Worm (Caenorhabditis elegans): ENCODE measurements around the gene T24E12.2.
A peak's percentile ranks its signal among the peaks of the same experiment; 100 is the strongest.

T24E12.2 gene

ce11 chrII:3803219-3803618 lies 20.5 kb downstream of the T24E12.2 start, which contains the start of gene ins-32 (continued):
- TF ChIP-seq let-526 (GFP tag; IDR thresholded peaks at IDR 0.05): no peak

ce11 chrII:3805518-3805917 lies 22.8 kb downstream of the T24E12.2 start:
- TF ChIP-seq snpc-4 (GFP tag; optimal IDR thresholded peaks at IDR 0.05) (no peak), snpc-4 (tag; optimal IDR thresholded peaks at IDR 0.05) (no peak), aptf-2 (GFP tag; conservative IDR thresholded peaks at IDR 0.05) (no peak), attf-3 (GFP tag; conservative IDR thresholded peaks at IDR 0.05) (no peak), die-1 (tag; optimal IDR thresholded peaks at IDR 0.05) (no peak), lin-40 (tag; optimal IDR thresholded peaks at IDR 0.05) (no peak), lin-35 (GFP tag; optimal IDR thresholded peaks at IDR 0.05) (no peak), D2030.7 (GFP tag; IDR thresholded peaks at IDR 0.05) (no peak), B0336.3 (GFP tag; IDR thresholded peaks at IDR 0.05) (no peak), K11D2.4 (GFP tag; IDR thresholded peaks at IDR 0.05) (no peak), C17E4.6 (GFP tag; IDR thresholded peaks at IDR 0.05) (no peak), somi-1 (GFP tag; optimal IDR thresholded peaks at IDR 0.05) (no peak), bed-2 (GFP tag; IDR thresholded peaks at IDR 0.05) (no peak), ama-1 (optimal IDR thresholded peaks at IDR 0.05) (no peak), ama-1 (GFP tag; optimal IDR thresholded peaks at IDR 0.05) (no peak), dpl-1 (GFP tag; optimal IDR thresholded peaks at IDR 0.05) (no peak), zim-3 (tag; optimal IDR thresholded peaks at IDR 0.05) (no peak), T26A5.8 (tag; optimal IDR thresholded peaks at IDR 0.05) (no peak), Y67H2A.10 (GFP tag; conservative IDR thresholded peaks at IDR 0.05) (no peak), lsy-27 (tag; optimal IDR thresholded peaks at IDR 0.05; ENCODE audit: borderline replicate concordance, insufficient read depth) (no peak), rpc-1 (optimal IDR thresholded peaks at IDR 0.05) (no peak), rpc-1 (tag; optimal IDR thresholded peaks at IDR 0.05) (no peak)

- 0 out of 2 replicates have a peak, but pooled peaks have one; percentile 9 for TF ChIP-seq madf-6 (GFP tag; IDR thresholded peaks at IDR 0.05)
- TF ChIP-seq hlh-12 (tag; optimal IDR thresholded peaks at IDR 0.05): no peak
Measured at ce11 chrII:3806964-3807363, 24.2 kb downstream of the T24E12.2 start, which contains the start of gene F54D10.4. Gene F54D10.4, minus strand, starts transcription at chrII:3807064.

- TF ChIP-seq dox-1 (GFP tag; IDR thresholded peaks at IDR 0.05): 0 out of 2 replicates have a peak, but pooled peaks have one; percentile 46
- no peak for TF ChIP-seq zfh-2 (GFP tag; conservative IDR thresholded peaks at IDR 0.05)
- TF ChIP-seq rpc-1 (optimal IDR thresholded peaks at IDR 0.05): peak; percentile 25
- no peak for TF ChIP-seq rpc-1 (tag; optimal IDR thresholded peaks at IDR 0.05)
- no peak for TF ChIP-seq F57C9.4 (tag; optimal IDR thresholded peaks at IDR 0.05)
- peak; percentile 44 for TF ChIP-seq rcor-1 (GFP tag; IDR thresholded peaks at IDR 0.05)
- peak in 1 of 3 experiments; percentile 83 for TF ChIP-seq lin-35 (GFP tag; optimal IDR thresholded peaks at IDR 0.05)
- TF ChIP-seq ceh-58 (GFP tag; IDR thresholded peaks at IDR 0.05): no peak
- no peak for TF ChIP-seq ets-4 (GFP tag; optimal IDR thresholded peaks at IDR 0.05)
- peak; percentile 73 for TF ChIP-seq mcd-1 (GFP tag; IDR thresholded peaks at IDR 0.05)
- 0 out of 2 replicates have a peak, but pooled peaks have one; percentile 33 for TF ChIP-seq D2030.7 (GFP tag; IDR thresholded peaks at IDR 0.05)
- TF ChIP-seq attf-5 (GFP tag; optimal IDR thresholded peaks at IDR 0.05): peak; percentile 25
- peak; percentile 25 for TF ChIP-seq snpc-3.4 (tag; optimal IDR thresholded peaks at IDR 0.05)
- TF ChIP-seq ceh-100 (GFP tag; IDR thresholded peaks at IDR 0.05): peak; percentile 26; the same call in 1 of the 2 replicates
- 0 out of 2 replicates have a peak, but pooled peaks have one; percentile 13 for TF ChIP-seq pbrm-1 (GFP tag; IDR thresholded peaks at IDR 0.05)
- no peak for TF ChIP-seq xnd-1 (tag; optimal IDR thresholded peaks at IDR 0.05)
- 0 out of 2 replicates have a peak, but pooled peaks have one; percentile 14 for TF ChIP-seq Y53G8AR.9 (GFP tag; conservative IDR thresholded peaks at IDR 0.05)
- TF ChIP-seq snpc-1.3 (tag; optimal IDR thresholded peaks at IDR 0.05; ENCODE audit: insufficient read depth): peak; percentile 57
- TF ChIP-seq let-607 (tag; optimal IDR thresholded peaks at IDR 0.05): peak in 1 of 2 experiments; percentile 11
- peak; percentile 63; the same call in 1 of the 2 replicates for TF ChIP-seq madf-6 (GFP tag; IDR thresholded peaks at IDR 0.05)
- TF ChIP-seq ekl-4 (GFP tag; IDR thresholded peaks at IDR 0.05): peak; percentile 25; the same call in 1 of the 2 replicates
- TF ChIP-seq lsy-27 (tag; optimal IDR thresholded peaks at IDR 0.05; ENCODE audit: borderline replicate concordance, insufficient read depth): no peak
- peak; percentile 67 for TF ChIP-seq F23B12.7 (tag; optimal IDR thresholded peaks at IDR 0.05; ENCODE audit: insufficient read depth)
- no peak for TF ChIP-seq cebp-1 (GFP tag; IDR thresholded peaks at IDR 0.05)
- peak; percentile 53 for TF ChIP-seq cebp-1 (tag; optimal IDR thresholded peaks at IDR 0.05)
Measured at ce11 chrII:3808104-3808503, 25.4 kb downstream of the T24E12.2 start, which contains the start of gene F54D10.5. Gene F54D10.5, minus strand, starts transcription at chrII:3808177.

All from whole organism, young adult.